Worm (Caenorhabditis elegans) whole organism, L2 larva: Measurements from ENCODE around the gene nrsn-1.

ENCODE experiments used
- C34F6.9 ChIP-seq: fragments of 150-350 bp; optimal IDR thresholded peaks from 2 replicates; lab custom pipeline; 2014; ENCODE audit warnings: missing biosample characterization, missing genetic modification characterization
- R02D3.7 ChIP-seq: fragments of 150-350 bp; optimal IDR thresholded peaks from 2 replicates; lab custom pipeline; 2014; ENCODE audit warnings: missing biosample characterization, missing genetic modification characterization
- ZK546.5 ChIP-seq: sonication (generic microtip); optimal IDR thresholded peaks from 2 replicates; lab custom pipeline; 2017; ENCODE audit warnings: missing biosample characterization, missing genetic modification characterization
- alr-1 ChIP-seq: fragments of 150-350 bp; optimal IDR thresholded peaks from 2 replicates; lab custom pipeline; 2014; ENCODE audit warnings: missing biosample characterization, missing genetic modification characterization
- aly-2 ChIP-seq: fragments of 150-350 bp; optimal IDR thresholded peaks from 2 replicates; lab custom pipeline; 2014; ENCODE audit warnings: missing biosample characterization, missing genetic modification characterization
- ama-1 ChIP-seq: fragments of 150-350 bp; optimal IDR thresholded peaks from 2 replicates; lab custom pipeline; 2018; ENCODE audit warnings: inconsistent platforms
- blmp-1 ChIP-seq: sonication (generic microtip); optimal IDR thresholded peaks from 2 replicates; lab custom pipeline; 2017; ENCODE audit warnings: missing genetic modification characterization, mild to moderate bottlenecking, missing compliant biosample characterization, antibody characterized with exemption, moderate library complexity; ENCODE audit not compliant: insufficient read depth
- ceh-16 ChIP-seq: fragments of 150-350 bp; optimal IDR thresholded peaks from 2 replicates; lab custom pipeline; 2014; ENCODE audit warnings: missing biosample characterization, missing genetic modification characterization
- ceh-82 ChIP-seq: fragments of 150-350 bp; optimal IDR thresholded peaks from 2 replicates; lab custom pipeline; 2014; ENCODE audit warnings: missing biosample characterization, missing genetic modification characterization
- crh-2 ChIP-seq: sonication (generic microtip); optimal IDR thresholded peaks from 2 replicates; lab custom pipeline; 2017; ENCODE audit warnings: missing biosample characterization, missing genetic modification characterization
- dmd-4 ChIP-seq: sonication (generic microtip); optimal IDR thresholded peaks from 2 replicates; lab custom pipeline; 2017; ENCODE audit warnings: missing biosample characterization, missing genetic modification characterization
- egl-27 ChIP-seq: sonication (generic microtip); optimal IDR thresholded peaks from 3 replicates; lab custom pipeline; 2017; ENCODE audit warnings: missing biosample characterization, missing genetic modification reagents, missing genetic modification characterization
- elt-1 ChIP-seq: fragments of 150-350 bp; optimal IDR thresholded peaks from 2 replicates; lab custom pipeline; 2014; ENCODE audit warnings: missing biosample characterization, missing genetic modification characterization
- elt-3 ChIP-seq: sonication (generic microtip); optimal IDR thresholded peaks from 2 replicates; lab custom pipeline; 2017; ENCODE audit warnings: missing biosample characterization, missing genetic modification characterization
- fos-1 ChIP-seq: fragments of 150-350 bp; optimal IDR thresholded peaks from 2 replicates; lab custom pipeline; 2014; ENCODE audit warnings: missing biosample characterization, missing genetic modification characterization
- gmeb-1 ChIP-seq: fragments of 150-350 bp; optimal IDR thresholded peaks from 2 replicates; lab custom pipeline; 2014; ENCODE audit warnings: missing biosample characterization, missing genetic modification characterization
- lin-13 ChIP-seq: fragments of 150-350 bp; optimal IDR thresholded peaks from 2 replicates; lab custom pipeline; 2014; ENCODE audit warnings: missing biosample characterization, missing genetic modification reagents, missing genetic modification characterization
- lin-39 ChIP-seq: fragments of 150-350 bp; optimal IDR thresholded peaks from 2 replicates; lab custom pipeline; 2014; ENCODE audit warnings: missing biosample characterization, missing genetic modification reagents, missing genetic modification characterization
- lsy-2 ChIP-seq, 2 experiments: fragments of 150-350 bp in 1 of 2; sonication (generic microtip) in 1 of 2; optimal IDR thresholded peaks; 2 replicates each; lab custom pipeline; 2014 to 2017; ENCODE audit warnings: missing biosample characterization in 2 of 2, missing genetic modification characterization in 2 of 2
- mbf-1 ChIP-seq: sonication (generic microtip); optimal IDR thresholded peaks from 2 replicates; lab custom pipeline; 2017; ENCODE audit warnings: missing biosample characterization, missing genetic modification characterization
- mdl-1 ChIP-seq, 2 experiments: fragments of 150-350 bp in 1 of 2; sonication (generic microtip) in 1 of 2; optimal IDR thresholded peaks; 2 replicates each; lab custom pipeline; 2017; ENCODE audit warnings: missing biosample characterization in 2 of 2, missing genetic modification characterization in 2 of 2
- nhr-10 ChIP-seq: sonication (generic microtip); optimal IDR thresholded peaks from 2 replicates; lab custom pipeline; 2017; ENCODE audit warnings: missing biosample characterization, missing genetic modification characterization
- nhr-11 ChIP-seq: fragments of 150-350 bp; optimal IDR thresholded peaks from 2 replicates; lab custom pipeline; 2014; ENCODE audit warnings: missing biosample characterization, missing genetic modification characterization
- nhr-12 ChIP-seq: fragments of 150-350 bp; optimal IDR thresholded peaks from 2 replicates; lab custom pipeline; 2014; ENCODE audit warnings: missing biosample characterization, missing genetic modification characterization
- nhr-129 ChIP-seq: fragments of 150-350 bp; optimal IDR thresholded peaks from 2 replicates; lab custom pipeline; 2014; ENCODE audit warnings: missing biosample characterization, missing genetic modification characterization
- nhr-237 ChIP-seq: fragments of 150-350 bp; optimal IDR thresholded peaks from 2 replicates; lab custom pipeline; 2014; ENCODE audit warnings: missing biosample characterization, missing genetic modification characterization
- nhr-25 ChIP-seq: fragments of 150-350 bp; sonication (generic microtip); optimal IDR thresholded peaks from 3 replicates; lab custom pipeline; 2014; ENCODE audit warnings: missing biosample characterization, missing genetic modification characterization
- nhr-6 ChIP-seq: fragments of 150-350 bp; optimal IDR thresholded peaks from 2 replicates; lab custom pipeline; 2014; ENCODE audit warnings: missing biosample characterization, missing genetic modification characterization
- nhr-77 ChIP-seq: fragments of 150-350 bp; optimal IDR thresholded peaks from 2 replicates; lab custom pipeline; 2014; ENCODE audit warnings: missing biosample characterization, missing genetic modification characterization
- sem-4 ChIP-seq: fragments of 150-350 bp; optimal IDR thresholded peaks from 2 replicates; lab custom pipeline; 2014; ENCODE audit warnings: missing biosample characterization, missing genetic modification reagents, missing genetic modification characterization
- skn-1 ChIP-seq: sonication (generic microtip); optimal IDR thresholded peaks from 2 replicates; lab custom pipeline; 2017; ENCODE audit warnings: missing biosample characterization, missing genetic modification characterization
- sma-3 ChIP-seq: sonication (generic microtip); optimal IDR thresholded peaks from 2 replicates; lab custom pipeline; 2016; ENCODE audit warnings: missing genetic modification reagents, missing genetic modification characterization, missing compliant biosample characterization
- unc-39 ChIP-seq: fragments of 150-350 bp; optimal IDR thresholded peaks from 2 replicates; lab custom pipeline; 2014; ENCODE audit warnings: missing biosample characterization, missing genetic modification characterization
- unc-55 ChIP-seq: fragments of 150-350 bp; sonication (generic microtip); optimal IDR thresholded peaks from 3 replicates; lab custom pipeline; 2014; ENCODE audit warnings: missing biosample characterization, missing genetic modification reagents, missing genetic modification characterization
- unc-62 ChIP-seq: fragments of 150-350 bp; optimal IDR thresholded peaks from 2 replicates; lab custom pipeline; 2014; ENCODE audit warnings: missing biosample characterization, missing genetic modification reagents, missing genetic modification characterization
- zag-1 ChIP-seq: fragments of 150-350 bp; optimal IDR thresholded peaks from 2 replicates; lab custom pipeline; 2014; ENCODE audit warnings: missing biosample characterization, missing genetic modification characterization
- ztf-1 ChIP-seq: fragments of 200-800 bp; sonication (Bioruptor generic); conservative IDR thresholded peaks from 2 replicates; pipeline ENCODE4 v1.3.6; 2022; ENCODE audit warnings: missing genetic modification characterization, missing compliant biosample characterization
- ztf-11 ChIP-seq: sonication (generic microtip); optimal IDR thresholded peaks from 2 replicates; lab custom pipeline; 2017; ENCODE audit warnings: missing biosample characterization, missing genetic modification characterization
- ztf-4 ChIP-seq: fragments of 150-350 bp; optimal IDR thresholded peaks from 2 replicates; lab custom pipeline; 2014; ENCODE audit warnings: missing biosample characterization, missing genetic modification characterization

nrsn-1 gene

DNA sequence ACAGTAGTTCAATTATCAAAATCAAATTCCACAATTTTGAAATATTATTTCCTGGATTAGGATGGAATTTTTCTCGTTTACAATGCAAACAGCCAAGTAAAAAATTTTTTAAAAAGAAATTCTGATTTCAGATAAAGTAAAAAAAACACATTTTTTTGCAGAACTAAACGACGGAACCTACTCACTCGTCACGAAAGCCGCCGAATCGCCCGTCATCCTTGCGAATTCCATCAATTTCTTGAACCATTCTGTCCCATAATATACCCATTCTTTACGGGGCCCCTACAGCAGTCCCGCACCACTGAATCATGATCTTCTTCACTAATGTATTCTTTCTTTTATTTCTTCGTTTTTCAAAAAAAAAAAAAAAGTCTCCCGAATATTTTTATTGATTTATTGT is 3.6 kb downstream of the nrsn-1 start:
- TF ChIP-seq unc-55 (GFP tag; lab: Kevin White, UChicago) = peak; percentile 19
- TF ChIP-seq dmd-4 (tag; lab: Kevin White, UChicago) = no peak
- TF ChIP-seq, all 48 proteins: peak for 1

- TF ChIP-seq elt-1 (no peak), ZK546.5 (tag; lab: Kevin White, UChicago) (no peak), C34F6.9 (tag; lab: Kevin White, UChicago) (no peak), nhr-237 (tag; lab: Kevin White, UChicago) (no peak), blmp-1 (tag; lab: Kevin White, UChicago) (no peak), alr-1 (tag; lab: Kevin White, UChicago) (no peak)
Observed at ce11 chrV:3711544-3711943, 4.2 kb downstream of the nrsn-1 start.

DNA sequence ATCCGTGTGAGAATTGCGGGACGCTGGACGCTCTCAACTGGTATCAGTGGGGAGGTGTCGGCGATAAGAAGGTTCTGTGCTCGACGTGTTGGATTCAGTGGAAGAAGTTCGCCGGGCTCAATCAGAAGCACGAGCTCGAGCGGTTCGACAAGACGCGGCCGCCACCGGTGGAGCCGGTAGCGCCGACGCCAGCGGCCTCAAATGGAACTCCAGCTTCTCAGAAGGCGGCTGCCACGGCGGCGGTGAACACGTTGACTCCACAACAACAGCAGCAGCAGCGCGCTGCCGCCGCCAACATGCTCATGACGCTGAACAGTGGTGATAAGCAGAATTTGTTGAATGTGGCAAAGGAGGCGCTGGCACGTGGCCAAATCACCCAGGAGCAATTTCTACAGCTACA is 8.9 kb downstream of the nrsn-1 start:
- TF ChIP-seq ceh-16 (tag; lab: Kevin White, UChicago) = no peak
- no peak for TF ChIP-seq unc-39 (tag; lab: Kevin White, UChicago)
- no peak for TF ChIP-seq fos-1 (tag; lab: Kevin White, UChicago)
- TF ChIP-seq nhr-129 (tag; lab: Kevin White, UChicago) = no peak
- TF ChIP-seq ama-1 (lab: Kevin White, UChicago) = no peak
- no peak for TF ChIP-seq unc-55 (GFP tag; lab: Kevin White, UChicago)
- TF ChIP-seq ceh-82 (tag; lab: Kevin White, UChicago) = no peak
- TF ChIP-seq nhr-25 (tag; lab: Kevin White, UChicago) = no peak
- TF ChIP-seq sem-4 = no peak
- no peak for TF ChIP-seq aly-2 (tag; lab: Kevin White, UChicago)
- TF ChIP-seq nhr-12 (tag; lab: Kevin White, UChicago) = no peak
- TF ChIP-seq nhr-10 (tag; lab: Kevin White, UChicago) = no peak
- TF ChIP-seq mbf-1 (tag; lab: Kevin White, UChicago) = no peak
- no peak for TF ChIP-seq elt-3 (tag; lab: Kevin White, UChicago)
- TF ChIP-seq nhr-77 (tag; lab: Kevin White, UChicago) = no peak

DNA sequence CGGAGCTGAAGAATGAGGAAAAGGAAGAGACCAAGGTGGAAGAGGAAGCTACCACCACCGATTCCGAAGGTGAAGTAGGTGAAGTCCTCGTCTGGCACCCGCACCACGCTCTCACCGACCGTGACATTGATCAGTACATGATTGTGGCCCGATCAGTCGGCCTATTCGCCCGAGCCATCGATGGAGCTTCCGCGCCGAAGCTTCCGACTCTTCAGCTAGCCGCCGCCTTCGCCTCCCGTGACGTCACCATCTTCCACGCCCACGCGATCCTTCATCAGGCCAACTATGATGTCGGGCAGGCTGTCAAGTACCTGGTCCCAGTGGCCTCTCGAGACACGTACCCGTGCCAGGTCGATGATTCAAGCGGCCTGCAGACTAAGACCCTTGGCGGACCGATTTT is 9.6 kb downstream of the nrsn-1 start:
- TF ChIP-seq mbf-1 (tag; lab: Kevin White, UChicago) = no peak
- no peak for TF ChIP-seq sma-3 (GFP tag; lab: Kevin White, UChicago)
- TF ChIP-seq C34F6.9 (tag; lab: Kevin White, UChicago) = no peak

DNA sequence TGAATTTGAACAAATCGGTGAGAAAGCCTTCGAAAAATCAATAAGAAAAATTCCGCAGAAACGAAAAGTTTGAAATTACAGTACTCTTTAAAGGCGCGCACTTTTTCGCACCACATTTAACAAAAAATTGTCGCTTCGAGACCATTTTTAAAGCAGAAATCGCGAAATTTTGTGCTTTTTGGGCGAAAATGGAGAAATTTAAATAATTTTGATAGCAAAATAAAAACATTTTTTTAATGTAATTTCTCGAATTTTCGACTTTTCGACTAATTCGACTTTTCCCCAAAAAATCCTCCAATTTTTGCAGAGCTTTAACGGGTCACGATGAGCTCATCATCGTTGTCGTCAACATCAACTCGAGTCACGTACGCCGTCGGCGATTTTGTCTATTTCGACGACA is 11.1 kb downstream of the nrsn-1 start, which contains the start of gene lin-40:
lin-40 (plus strand) TSS at position 301 of the 400 bp plus-strand sequence.
- TF ChIP-seq blmp-1 (tag; lab: Kevin White, UChicago) (no peak), ztf-1 (GFP tag; lab: Robert Waterston, UW) (no peak), skn-1 (tag; lab: Kevin White, UChicago) (no peak), alr-1 (tag; lab: Kevin White, UChicago) (no peak), egl-27 (no peak), nhr-6 (tag; lab: Kevin White, UChicago) (no peak), sma-3 (GFP tag; lab: Kevin White, UChicago) (no peak)

DNA sequence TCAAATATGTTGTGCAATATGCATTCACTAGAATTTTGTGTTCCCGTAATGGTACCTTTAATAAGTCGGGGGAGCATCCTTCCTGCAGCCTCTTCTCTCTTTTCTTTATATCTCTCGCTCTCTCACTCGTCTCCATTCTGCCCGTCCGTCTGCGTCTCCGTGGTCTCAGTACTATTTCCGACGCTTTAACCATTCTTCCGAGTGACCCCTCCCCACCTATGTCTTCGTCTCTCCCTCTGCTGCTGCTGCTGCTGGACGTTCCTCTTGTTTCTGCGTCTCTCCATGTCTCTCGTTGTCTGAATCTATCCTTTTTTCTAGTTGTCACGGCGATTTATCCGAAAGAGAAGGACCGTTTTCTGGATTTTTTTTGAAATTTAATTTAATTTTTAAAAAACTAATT is 11.9 kb downstream of the nrsn-1 start:
- TF ChIP-seq elt-3 (tag; lab: Kevin White, UChicago) (no peak), R02D3.7 (tag; lab: Kevin White, UChicago) (no peak), nhr-6 (tag; lab: Kevin White, UChicago) (no peak), unc-39 (tag; lab: Kevin White, UChicago) (no peak), mdl-1 (tag; optimal IDR thresholded peaks at IDR 0.05; lab: Kevin White, UChicago) (peak in 1 of 2 experiments; percentile 40), nhr-25 (tag; lab: Kevin White, UChicago) (peak; percentile 56), nhr-77 (tag; lab: Kevin White, UChicago) (no peak), ztf-4 (tag; lab: Kevin White, UChicago) (peak; percentile 28), dmd-4 (tag; lab: Kevin White, UChicago) (no peak), fos-1 (tag; lab: Kevin White, UChicago) (peak; percentile 68), lsy-2 (tag; optimal IDR thresholded peaks at IDR 0.05; lab: Kevin White, UChicago) (peak in 1 of 2 experiments; percentile 69), ZK546.5 (tag; lab: Kevin White, UChicago) (no peak), C34F6.9 (tag; lab: Kevin White, UChicago) (peak; percentile 62), aly-2 (tag; lab: Kevin White, UChicago) (no peak), lin-39 (tag; lab: Kevin White, UChicago) (no peak), crh-2 (tag; lab: Kevin White, UChicago) (peak; percentile 40), ztf-1 (GFP tag; lab: Robert Waterston, UW) (no peak), nhr-237 (tag; lab: Kevin White, UChicago) (no peak), ceh-82 (tag; lab: Kevin White, UChicago) (no peak), ceh-16 (tag; lab: Kevin White, UChicago) (no peak), lin-13 (GFP tag; lab: Kevin White, UChicago) (peak; percentile 40), skn-1 (tag; lab: Kevin White, UChicago) (no peak), elt-1 (no peak), zag-1 (peak; percentile 15), alr-1 (tag; lab: Kevin White, UChicago) (no peak), ama-1 (lab: Kevin White, UChicago) (no peak), unc-55 (GFP tag; lab: Kevin White, UChicago) (peak; percentile 69), gmeb-1 (peak; percentile 56), sem-4 (peak; percentile 2), sma-3 (GFP tag; lab: Kevin White, UChicago) (peak; percentile 56), unc-62 (no peak), nhr-11 (tag; lab: Kevin White, UChicago) (no peak), ztf-11 (no peak), nhr-129 (tag; lab: Kevin White, UChicago) (peak; percentile 65)
